Fruit fly (Drosophila melanogaster) whole organism, embryonic: ENCODE results near the gene Tsen34.

Experiments used
- Ada2b ChIP-seq: fragments of 200-800 bp; sonication (Bioruptor generic); IDR thresholded peaks from 2 replicates; pipeline ENCODE4 v1.3.6; 2022; ENCODE audit warnings: missing biosample characterization, missing genetic modification characterization
- Blimp-1 ChIP-seq: fragments of 200-800 bp; sonication (Bioruptor generic); optimal IDR thresholded peaks from 3 replicates; lab custom pipeline; 2018; ENCODE audit warnings: missing biosample characterization, missing genetic modification characterization, mild to moderate bottlenecking, moderate library complexity, missing genetic modification reagents
- CG11247 ChIP-seq: fragments of 200-800 bp; sonication (Bioruptor generic); IDR thresholded peaks from 2 replicates; pipeline ENCODE4 v1.3.6; 2022; ENCODE audit warnings: missing biosample characterization, missing genetic modification characterization
- CG11504 ChIP-seq: fragments of 200-800 bp; sonication (Bioruptor generic); optimal IDR thresholded peaks from 3 replicates; lab custom pipeline; 2019; ENCODE audit warnings: missing biosample characterization, mild to moderate bottlenecking, missing genetic modification characterization, moderate library complexity
- CG12236 ChIP-seq: fragments of 200-800 bp; sonication (Bioruptor generic); optimal IDR thresholded peaks from 2 replicates; lab custom pipeline; 2016; ENCODE audit warnings: missing biosample characterization, missing genetic modification characterization
- CG15073 ChIP-seq: fragments of 200-800 bp; sonication (Bioruptor generic); optimal IDR thresholded peaks from 2 replicates; lab custom pipeline; 2016; ENCODE audit warnings: missing biosample characterization, missing genetic modification characterization
- CG16815 ChIP-seq: fragments of 200-800 bp; sonication (Bioruptor generic); optimal IDR thresholded peaks from 3 replicates; lab custom pipeline; 2017; ENCODE audit warnings: missing biosample characterization, mild to moderate bottlenecking, missing genetic modification characterization
- CG17802 ChIP-seq: fragments of 200-800 bp; sonication (Bioruptor generic); optimal IDR thresholded peaks from 2 replicates; lab custom pipeline; 2018; ENCODE audit warnings: missing biosample characterization, mild to moderate bottlenecking, missing genetic modification characterization, moderate library complexity
- CG2202 ChIP-seq: fragments of 200-800 bp; sonication (Bioruptor generic); optimal IDR thresholded peaks from 2 replicates; lab custom pipeline; 2018; ENCODE audit warnings: missing biosample characterization, mild to moderate bottlenecking, missing genetic modification characterization
- CG3163 ChIP-seq: fragments of 200-800 bp; sonication (Bioruptor generic); optimal IDR thresholded peaks from 3 replicates; lab custom pipeline; 2016; ENCODE audit warnings: missing biosample characterization, missing genetic modification characterization
- CG32532 ChIP-seq: fragments of 200-800 bp; sonication (Bioruptor generic); IDR thresholded peaks from 2 replicates; pipeline ENCODE4 v1.3.6; 2022; ENCODE audit warnings: missing biosample characterization, missing genetic modification characterization
- CG3281 ChIP-seq: fragments of 200-800 bp; sonication (Bioruptor generic); optimal IDR thresholded peaks from 3 replicates; lab custom pipeline; 2017; ENCODE audit warnings: missing biosample characterization, mild to moderate bottlenecking, missing genetic modification characterization
- CG3838 ChIP-seq: fragments of 200-800 bp; sonication (Bioruptor generic); optimal IDR thresholded peaks from 3 replicates; lab custom pipeline; 2016; ENCODE audit warnings: missing biosample characterization, missing genetic modification characterization
- CG3847 ChIP-seq: fragments of 200-800 bp; sonication (Bioruptor generic); IDR thresholded peaks from 2 replicates; pipeline ENCODE4 v1.3.6; 2022; ENCODE audit warnings: missing biosample characterization, missing genetic modification characterization
- CG5245 ChIP-seq: fragments of 200-800 bp; sonication (Bioruptor generic); optimal IDR thresholded peaks from 3 replicates; lab custom pipeline; 2016; ENCODE audit warnings: missing biosample characterization, missing genetic modification characterization
- CG6683 ChIP-seq: fragments of 200-800 bp; sonication (Bioruptor generic); optimal IDR thresholded peaks from 2 replicates; lab custom pipeline; 2017; ENCODE audit warnings: missing biosample characterization, mild to moderate bottlenecking, missing genetic modification characterization, missing genetic modification reagents
- CG6791 ChIP-seq: fragments of 200-800 bp; sonication (Bioruptor generic); IDR thresholded peaks from 3 replicates; pipeline ENCODE4 v1.3.6; 2022; ENCODE audit warnings: missing biosample characterization, missing genetic modification characterization; ENCODE audit not compliant: partially characterized antibody
- CG7357 ChIP-seq: fragments of 200-800 bp; sonication (Bioruptor generic); IDR thresholded peaks from 3 replicates; pipeline ENCODE4 v1.3.6; 2022; ENCODE audit warnings: missing biosample characterization, missing genetic modification characterization
- CG7556 ChIP-seq: fragments of 200-800 bp; sonication (Bioruptor generic); optimal IDR thresholded peaks from 2 replicates; lab custom pipeline; 2017; ENCODE audit warnings: missing biosample characterization, mild to moderate bottlenecking, missing genetic modification characterization
- CG8359 ChIP-seq: fragments of 200-800 bp; sonication (Bioruptor generic); optimal IDR thresholded peaks from 2 replicates; lab custom pipeline; 2017; ENCODE audit warnings: missing biosample characterization, mild to moderate bottlenecking, missing genetic modification characterization, borderline replicate concordance
- CG8924 ChIP-seq: fragments of 200-800 bp; optimal IDR thresholded peaks from 3 replicates; lab custom pipeline; 2019; ENCODE audit warnings: missing biosample characterization, mild to moderate bottlenecking, missing genetic modification characterization, moderate library complexity
- CkIIα-i1 ChIP-seq: fragments of 200-800 bp; sonication (Bioruptor generic); IDR thresholded peaks from 2 replicates; pipeline ENCODE4 v1.3.6; 2022; ENCODE audit warnings: missing biosample characterization, missing genetic modification characterization
- Deaf1 ChIP-seq: fragments of 200-800 bp; optimal IDR thresholded peaks from 3 replicates; lab custom pipeline; 2019; ENCODE audit warnings: missing biosample characterization, mild to moderate bottlenecking, missing genetic modification characterization, moderate library complexity
- Dll ChIP-seq: fragments of 200-800 bp; sonication (Bioruptor generic); IDR thresholded peaks from 4 replicates; pipeline ENCODE4 v1.3.6; 2022; ENCODE audit warnings: missing biosample characterization, missing genetic modification characterization; ENCODE audit not compliant: partially characterized antibody
- Doc2 ChIP-seq: fragments of 200-800 bp; sonication (Bioruptor generic); IDR thresholded peaks from 2 replicates; pipeline ENCODE4 v1.3.6; 2022; ENCODE audit warnings: missing biosample characterization, missing genetic modification characterization
- Hmx ChIP-seq: fragments of 200-800 bp; sonication (Bioruptor generic); optimal IDR thresholded peaks from 2 replicates; lab custom pipeline; 2016; ENCODE audit warnings: missing biosample characterization, missing genetic modification characterization
- Jarid2 ChIP-seq: fragments of 200-800 bp; sonication (Bioruptor generic); optimal IDR thresholded peaks from 3 replicates; lab custom pipeline; 2017; ENCODE audit warnings: mild to moderate bottlenecking, missing biosample characterization, missing genetic modification reagents, missing genetic modification characterization
- NC2β ChIP-seq: fragments of 200-800 bp; sonication (Bioruptor generic); optimal IDR thresholded peaks from 2 replicates; lab custom pipeline; 2016; ENCODE audit warnings: missing biosample characterization, missing genetic modification characterization
- NFAT ChIP-seq: fragments of 200-800 bp; sonication (Bioruptor generic); IDR thresholded peaks from 2 replicates; pipeline ENCODE4 v1.3.6; 2022; ENCODE audit warnings: missing biosample characterization, missing genetic modification characterization
- Neu2 ChIP-seq: fragments of 200-800 bp; sonication (Bioruptor generic); optimal IDR thresholded peaks from 3 replicates; lab custom pipeline; 2016; ENCODE audit warnings: missing biosample characterization, missing genetic modification characterization, borderline replicate concordance
- Sry-β ChIP-seq: fragments of 200-800 bp; sonication (Bioruptor generic); optimal IDR thresholded peaks from 2 replicates; lab custom pipeline; 2018; ENCODE audit warnings: missing biosample characterization, mild to moderate bottlenecking, missing genetic modification characterization, moderate library complexity
- Trl ChIP-seq, 3 experiments: fragments of >200 bp in 2 of 3; fragments of 200-800 bp in 1 of 3; sonication (Bioruptor generic) in 1 of 3; optimal IDR thresholded peaks; 2 replicates in 1 of 3; 3 replicates in 2 of 3; lab custom pipeline; 2016 to 2017; ENCODE audit warnings: missing biosample characterization in 1 of 3, missing genetic modification characterization in 1 of 3
- al ChIP-seq: fragments of 200-800 bp; sonication (Bioruptor generic); IDR thresholded peaks from 2 replicates; pipeline ENCODE4 v1.3.6; 2022; ENCODE audit warnings: missing biosample characterization, missing genetic modification characterization
- ase ChIP-seq: fragments of 200-800 bp; sonication (Bioruptor generic); IDR thresholded peaks from 3 replicates; pipeline ENCODE4 v1.3.6; 2022; ENCODE audit warnings: missing biosample characterization, missing genetic modification characterization
- bcd ChIP-seq: fragments of 200-800 bp; sonication (Bioruptor generic); optimal IDR thresholded peaks from 2 replicates; lab custom pipeline; 2017; ENCODE audit warnings: missing biosample characterization, mild to moderate bottlenecking, missing genetic modification characterization
- dysf ChIP-seq: fragments of 200-800 bp; sonication (Bioruptor generic); IDR thresholded peaks from 3 replicates; pipeline ENCODE4 v1.3.6; 2022; ENCODE audit warnings: missing biosample characterization, missing genetic modification characterization
- gsb-n ChIP-seq: fragments of 200-800 bp; sonication (Bioruptor generic); optimal IDR thresholded peaks from 3 replicates; lab custom pipeline; 2018; ENCODE audit warnings: missing biosample characterization, mild to moderate bottlenecking, missing genetic modification characterization
- gt ChIP-seq: fragments of 200-800 bp; sonication (Bioruptor generic); IDR thresholded peaks from 2 replicates; pipeline ENCODE4 v1.3.6; 2022; ENCODE audit warnings: missing biosample characterization, missing genetic modification characterization
- ham ChIP-seq: fragments of 200-800 bp; sonication (Bioruptor generic); IDR thresholded peaks from 2 replicates; pipeline ENCODE4 v1.3.6; 2022; ENCODE audit warnings: missing biosample characterization, missing genetic modification characterization
- hbn ChIP-seq: fragments of 200-800 bp; sonication (Bioruptor generic); IDR thresholded peaks from 2 replicates; pipeline ENCODE4 v1.3.6; 2022; ENCODE audit warnings: missing biosample characterization, missing genetic modification characterization; ENCODE audit not compliant: partially characterized antibody
- scrt ChIP-seq: fragments of 200-800 bp; sonication (Bioruptor generic); optimal IDR thresholded peaks from 2 replicates; lab custom pipeline; 2018; ENCODE audit warnings: missing biosample characterization, mild to moderate bottlenecking, missing genetic modification characterization, moderate library complexity
- sd ChIP-seq: fragments of 200-800 bp; sonication (Bioruptor generic); optimal IDR thresholded peaks from 3 replicates; lab custom pipeline; 2018; ENCODE audit warnings: missing biosample characterization, mild to moderate bottlenecking, missing genetic modification characterization, moderate library complexity
- sens ChIP-seq: fragments of 200-800 bp; sonication (Bioruptor generic); peaks from one replicate; lab custom pipeline; 2016; ENCODE audit warnings: missing biosample characterization, missing genetic modification characterization
- vnd ChIP-seq: fragments of 200-800 bp; sonication (Bioruptor generic); IDR thresholded peaks from 3 replicates; pipeline ENCODE4 v1.3.6; 2022; ENCODE audit warnings: missing biosample characterization, missing genetic modification characterization; ENCODE audit not compliant: partially characterized antibody
- wor ChIP-seq: fragments of 200-800 bp; sonication (Bioruptor generic); IDR thresholded peaks from 2 replicates; pipeline ENCODE4 v1.3.6; 2022; ENCODE audit warnings: missing biosample characterization, missing genetic modification characterization
- yki ChIP-seq: fragments of >200 bp; optimal IDR thresholded peaks from 3 replicates; lab custom pipeline; 2018

Gene Tsen34

dm6 chr3L:14759097-14759795, 2.4 kb downstream of the Tsen34 start (continued):
- TF ChIP-seq NC2β (GFP tag; lab: Kevin White, UChicago): peak; percentile 99
- TF ChIP-seq CG16815 (GFP tag; lab: Kevin White, UChicago): peak; percentile 100
- peak; percentile 100 for TF ChIP-seq CG3281
- peak; percentile 100 for TF ChIP-seq CG7556 (GFP tag; lab: Kevin White, UChicago)
- peak; percentile 98 for TF ChIP-seq CkIIα-i1 (GFP tag; lab: Robert Waterston, UW)
- peak; percentile 99 for TF ChIP-seq CG11504
- TF ChIP-seq Sry-β (GFP tag; lab: Kevin White, UChicago): peak; percentile 77
- peak; percentile 100 for TF ChIP-seq wor (GFP tag; lab: Robert Waterston, UW)
- TF ChIP-seq CG7357 (GFP tag; lab: Robert Waterston, UW): peak; percentile 99
- peak; percentile 99 for TF ChIP-seq ham
- peak; percentile 100 for TF ChIP-seq CG8924 (tag; lab: Kevin White, UChicago)
- peak; percentile 94 for TF ChIP-seq Deaf1 (tag; lab: Kevin White, UChicago)
- peak; percentile 100 for TF ChIP-seq sens
- TF ChIP-seq Neu2: peak; percentile 96
- TF ChIP-seq Hmx (GFP tag; lab: Kevin White, UChicago): peak; percentile 98
- 0 out of 3 replicates have a peak, but pooled peaks have one; percentile 51 for TF ChIP-seq vnd (GFP tag; lab: Robert Waterston, UW)
- peak; percentile 99 for TF ChIP-seq Doc2
- peak; percentile 99 for TF ChIP-seq CG5245
- TF ChIP-seq yki (lab: Kevin White, UChicago): peak; percentile 61

DNA sequence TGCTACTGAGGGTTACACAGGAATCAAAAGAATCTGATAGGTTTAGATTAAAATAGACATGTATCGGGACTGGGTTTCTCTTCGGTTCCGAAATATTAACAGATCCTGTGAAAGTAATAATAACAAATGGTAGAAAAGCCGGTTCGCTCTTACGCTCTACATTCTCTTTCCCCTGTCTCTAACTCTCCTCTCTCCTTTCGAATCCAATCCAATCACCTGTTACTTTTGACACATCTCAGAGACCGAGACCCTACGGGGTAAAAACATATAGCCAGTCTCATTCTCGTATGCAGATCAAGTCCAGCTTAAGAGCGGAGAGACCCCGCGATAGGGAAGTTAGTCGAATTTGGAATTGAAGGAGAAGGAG, 2.9 kb downstream of the Tsen34 start:
- TF ChIP-seq Trl (optimal IDR thresholded peaks at IDR 0.05; lab: Kevin White, UChicago): peak in 1 of 2 experiments; percentile 88
- no peak for TF ChIP-seq Trl (GFP tag; optimal IDR thresholded peaks at IDR 0.05; lab: Kevin White, UChicago)
- peak; percentile 80 for TF ChIP-seq CG3163 (GFP tag; lab: Kevin White, UChicago)
- no peak for TF ChIP-seq CG6791 (GFP tag; lab: Robert Waterston, UW)
- TF ChIP-seq scrt: peak; percentile 65
- no peak for TF ChIP-seq CG2202 (tag; lab: Kevin White, UChicago)
- no peak for TF ChIP-seq gsb-n
- no peak for TF ChIP-seq Ada2b (GFP tag; lab: Robert Waterston, UW)
- no peak for TF ChIP-seq ase (GFP tag; lab: Robert Waterston, UW)
- no peak for TF ChIP-seq Blimp-1
- TF ChIP-seq gt (GFP tag; lab: Robert Waterston, UW): no peak
- 0 out of 4 replicates have a peak, but pooled peaks have one; percentile 12 for TF ChIP-seq Dll

DNA sequence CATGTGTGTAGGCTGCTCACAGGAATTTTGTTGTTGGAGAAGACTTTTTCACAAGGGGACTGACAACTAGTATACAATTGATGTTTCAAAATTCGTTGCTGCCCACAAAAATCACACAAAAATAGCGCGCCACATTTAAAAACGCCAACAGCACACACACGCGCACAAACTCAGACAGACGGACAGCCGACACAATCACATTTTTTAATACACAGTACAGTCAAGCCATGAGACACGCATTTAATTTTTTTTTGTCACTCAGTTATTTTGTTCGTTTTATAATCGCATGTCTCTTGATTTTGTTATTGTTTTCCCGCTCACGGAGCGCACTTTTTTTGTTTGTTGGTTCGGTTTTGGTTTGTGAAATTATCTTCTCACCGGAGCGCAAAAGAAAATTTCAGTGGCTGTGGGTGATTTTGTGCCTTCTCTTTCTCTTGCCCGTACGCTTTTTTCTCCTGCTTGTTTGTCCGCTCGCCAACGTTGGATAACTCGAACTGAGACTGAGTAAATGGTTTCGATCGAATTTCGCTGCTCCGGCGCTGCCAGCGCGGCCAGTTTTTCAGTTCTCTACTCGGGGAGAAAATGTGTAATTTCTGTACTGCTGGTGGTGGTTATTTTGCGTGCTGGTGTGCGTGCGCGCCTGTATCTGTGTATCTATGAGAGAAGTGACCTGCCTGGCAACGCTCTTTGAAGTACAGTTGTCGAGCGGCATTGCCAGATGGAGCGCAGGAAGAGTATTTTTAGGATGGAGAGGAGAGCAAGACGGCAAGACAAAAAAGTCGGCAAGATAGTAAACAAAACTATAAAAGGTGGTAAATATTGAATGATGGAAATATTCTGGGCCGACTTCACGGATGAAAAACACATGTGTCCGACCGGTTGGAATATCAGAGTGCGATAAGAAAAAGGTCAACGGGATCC, 3.9 kb downstream of the Tsen34 start, which contains the start of gene CG42507:
CG42507 (minus strand) TSS at position 499 of the 921 bp plus-strand sequence.
- TF ChIP-seq hbn (GFP tag; lab: Robert Waterston, UW): peak; percentile 51
- peak; percentile 20 for TF ChIP-seq CG8359 (GFP tag; lab: Kevin White, UChicago)
- no peak for TF ChIP-seq dysf
- no peak for TF ChIP-seq NC2β (GFP tag; lab: Kevin White, UChicago)
- peak; percentile 51 for TF ChIP-seq Jarid2 (GFP tag; lab: Kevin White, UChicago)
- peak; percentile 45; the same call in 1 of the 2 replicates for TF ChIP-seq CG32532 (GFP tag; lab: Robert Waterston, UW)
- TF ChIP-seq al: no peak
- no peak for TF ChIP-seq CG15073 (GFP tag; lab: Kevin White, UChicago)
- TF ChIP-seq sd (tag; lab: Kevin White, UChicago): peak; percentile 68
- no peak for TF ChIP-seq CG17802
- 0 out of 2 replicates have a peak, but pooled peaks have one; percentile 17 for TF ChIP-seq CG3847 (GFP tag; lab: Robert Waterston, UW)
- 0 out of 2 replicates have a peak, but pooled peaks have one; percentile 25 for TF ChIP-seq CG11247
- no peak for TF ChIP-seq CG3838 (GFP tag; lab: Kevin White, UChicago)
- TF ChIP-seq NFAT (GFP tag; lab: Robert Waterston, UW): peak; percentile 32; the same call in 1 of the 2 replicates
- no peak for TF ChIP-seq CG12236 (GFP tag; lab: Kevin White, UChicago)
- peak; percentile 22 for TF ChIP-seq bcd (GFP tag; lab: Kevin White, UChicago)
- no peak for TF ChIP-seq CG6683 (GFP tag; lab: Kevin White, UChicago)
